Worm (Caenorhabditis elegans) whole organism, L2 larva: Measurements from ENCODE around the gene blos-7.

Experiments
- ama-1 ChIP-seq: fragments of 150-350 bp; optimal IDR thresholded peaks from 2 replicates; lab custom pipeline; 2018; ENCODE audit warnings: inconsistent platforms
- lin-13 ChIP-seq: fragments of 150-350 bp; optimal IDR thresholded peaks from 2 replicates; lab custom pipeline; 2014; ENCODE audit warnings: missing biosample characterization, missing genetic modification reagents, missing genetic modification characterization
- nhr-11 ChIP-seq: fragments of 150-350 bp; optimal IDR thresholded peaks from 2 replicates; lab custom pipeline; 2014; ENCODE audit warnings: missing biosample characterization, missing genetic modification characterization

- no peak for TF ChIP-seq ama-1
- TF ChIP-seq lin-13: no peak
- no peak for TF ChIP-seq nhr-11 (tag; lab: Kevin White, UChicago)
Observed at ce11 chrIV:3578155-3578554, 4.6 kb downstream of the blos-7 start, which contains the start of gene Y37E11B.2.
